Worm (Caenorhabditis elegans): Measurements from ENCODE around the gene ifbp-1.
A peak's percentile ranks its signal among the peaks of the same experiment; 100 is the strongest.

The ifbp-1 gene

ce11 chrV:13357652-13358281 is 22.3 kb downstream of the ifbp-1 start, which contains the start of gene F32H5.1:
TSS of gene F32H5.1 (minus strand) at chrV:13358037.
- TF ChIP-seq ceh-30 (tag; optimal IDR thresholded peaks at IDR 0.05), result no peak
- no peak for TF ChIP-seq dmd-4 (tag; optimal IDR thresholded peaks at IDR 0.05; ENCODE audit: borderline replicate concordance)
- no peak for TF ChIP-seq hlh-8 (tag; optimal IDR thresholded peaks at IDR 0.05)
- TF ChIP-seq hlh-6 (tag; optimal IDR thresholded peaks at IDR 0.05), result no peak
- no peak for TF ChIP-seq elt-4 (tag; optimal IDR thresholded peaks at IDR 0.05)
- TF ChIP-seq elt-2 (tag; optimal IDR thresholded peaks at IDR 0.05), result peak; percentile 19
- no peak for TF ChIP-seq che-1 (tag; optimal IDR thresholded peaks at IDR 0.05)
- no peak for TF ChIP-seq npax-4 (tag; optimal IDR thresholded peaks at IDR 0.05)
- no peak for TF ChIP-seq lin-11 (tag; optimal IDR thresholded peaks at IDR 0.05)

DNA sequence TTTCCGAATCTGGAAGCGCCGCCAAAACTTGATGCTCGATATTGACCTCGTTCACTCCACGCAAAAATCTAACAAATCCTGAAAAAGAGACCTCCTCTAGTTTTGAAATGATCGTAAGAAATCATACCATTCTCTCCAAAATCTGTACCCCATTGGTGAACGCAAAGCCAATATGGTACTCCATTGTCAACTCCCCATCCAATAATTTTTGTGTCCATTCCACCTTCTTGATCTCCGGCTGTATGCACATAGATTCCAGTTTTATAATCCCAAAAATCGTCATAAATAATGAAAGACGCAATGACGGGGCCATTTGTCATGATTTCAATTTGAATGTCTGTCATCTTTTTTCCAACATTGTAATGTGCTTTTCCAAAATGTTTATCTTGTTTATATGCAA is 23.9 kb downstream of the ifbp-1 start:
- TF ChIP-seq unc-86 (tag; optimal IDR thresholded peaks at IDR 0.05) (no peak), nfya-1 (tag; optimal IDR thresholded peaks at IDR 0.05) (no peak), dve-1 (tag; optimal IDR thresholded peaks at IDR 0.05) (no peak), K02D7.2 (tag; optimal IDR thresholded peaks at IDR 0.05) (no peak), unc-3 (GFP tag; conservative IDR thresholded peaks at IDR 0.05) (no peak), unc-3 (tag; optimal IDR thresholded peaks at IDR 0.05) (no peak), sox-2 (GFP tag; IDR thresholded peaks at IDR 0.05) (no peak), ets-4 (tag; optimal IDR thresholded peaks at IDR 0.05) (no peak), F13H6.1 (tag; optimal IDR thresholded peaks at IDR 0.05) (no peak), fkh-10 (GFP tag; optimal IDR thresholded peaks at IDR 0.05) (no peak), ceh-19 (GFP tag; optimal IDR thresholded peaks at IDR 0.05) (no peak), npax-4 (tag; optimal IDR thresholded peaks at IDR 0.05) (no peak), nhr-11 (tag; optimal IDR thresholded peaks at IDR 0.05) (no peak), fax-1 (tag; optimal IDR thresholded peaks at IDR 0.05) (no peak), pros-1 (tag; optimal IDR thresholded peaks at IDR 0.05) (no peak), zip-5 (tag; optimal IDR thresholded peaks at IDR 0.05) (no peak)

DNA sequence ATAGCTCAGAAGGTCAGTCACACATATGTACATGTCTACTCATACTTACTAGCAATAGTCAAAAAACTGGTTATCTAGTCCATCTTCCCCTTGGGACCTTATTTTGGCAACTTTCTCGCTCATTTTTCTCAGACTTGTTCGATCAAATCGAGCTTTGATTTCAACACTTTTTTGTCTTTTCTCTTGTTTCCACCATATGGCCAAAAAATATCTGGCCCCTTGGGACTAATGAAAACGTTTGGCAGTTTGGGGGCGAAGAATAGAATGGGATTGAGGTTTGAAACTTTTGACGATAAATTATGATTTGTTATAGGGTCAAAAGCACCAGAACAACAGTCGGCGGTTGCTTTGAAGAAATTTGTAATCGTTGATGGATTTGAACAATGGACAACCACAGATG is 27.6 kb downstream of the ifbp-1 start:
- TF ChIP-seq ceh-48 (tag; optimal IDR thresholded peaks at IDR 0.05) (no peak), fkh-10 (GFP tag; optimal IDR thresholded peaks at IDR 0.05) (no peak), ceh-9 (tag; optimal IDR thresholded peaks at IDR 0.05) (no peak), dve-1 (tag; optimal IDR thresholded peaks at IDR 0.05) (no peak), sox-2 (GFP tag; IDR thresholded peaks at IDR 0.05) (no peak), unc-55 (GFP tag; optimal IDR thresholded peaks at IDR 0.05) (no peak), ceh-6 (GFP tag; optimal IDR thresholded peaks at IDR 0.05) (no peak), pha-2 (tag; optimal IDR thresholded peaks at IDR 0.05) (no peak), ref-2 (tag; optimal IDR thresholded peaks at IDR 0.05) (no peak), C38D4.7 (GFP tag; optimal IDR thresholded peaks at IDR 0.05) (no peak), ceh-24 (tag; optimal IDR thresholded peaks at IDR 0.05) (no peak), hlh-15 (tag; optimal IDR thresholded peaks at IDR 0.05) (no peak), tbx-2 (tag; optimal IDR thresholded peaks at IDR 0.05) (no peak), ahr-1 (tag; optimal IDR thresholded peaks at IDR 0.05) (no peak), ztf-16 (tag; optimal IDR thresholded peaks at IDR 0.05) (no peak), mec-3 (tag; optimal IDR thresholded peaks at IDR 0.05; ENCODE audit: borderline replicate concordance) (no peak), ceh-45 (GFP tag; IDR thresholded peaks at IDR 0.05) (no peak), hlh-8 (tag; optimal IDR thresholded peaks at IDR 0.05) (no peak), rnt-1 (tag; optimal IDR thresholded peaks at IDR 0.05) (no peak), ttx-3 (tag; optimal IDR thresholded peaks at IDR 0.05) (no peak)
